Worm (Caenorhabditis elegans): ENCODE data around the gene bli-5.

ce11 chrIII:13395262-13395661, 34.3 kb downstream of the bli-5 start, which contains the start of gene F11F1.1:
- TF ChIP-seq snpc-4 (tag; optimal IDR thresholded peaks at IDR 0.05) (no peak), aha-1 (tag) (no peak), madf-9 (GFP tag; conservative IDR thresholded peaks at IDR 0.05) (no peak), rbr-2 (tag; optimal IDR thresholded peaks at IDR 0.05) (no peak), F10B5.3 (tag; optimal IDR thresholded peaks at IDR 0.05) (no peak), nhr-10 (tag; optimal IDR thresholded peaks at IDR 0.05) (no peak), set-16 (GFP tag; IDR thresholded peaks at IDR 0.05) (no peak), pqm-1 (tag; optimal IDR thresholded peaks at IDR 0.05) (no peak)

All from whole organism, L4 larva.